Worm (Caenorhabditis elegans) whole organism, late embryonic: ENCODE data around the gene T19C3.7.

ENCODE experiments used
- F13H6.1 ChIP-seq: sonication (generic microtip); optimal IDR thresholded peaks from 2 replicates; lab custom pipeline; 2016; ENCODE audit warnings: missing genetic modification characterization, missing compliant biosample characterization
- ahr-1 ChIP-seq: sonication (generic microtip); optimal IDR thresholded peaks from 2 replicates; lab custom pipeline; 2016; ENCODE audit warnings: missing genetic modification characterization, missing compliant biosample characterization
- ama-1 ChIP-seq: fragments of 150-350 bp; optimal IDR thresholded peaks from 2 replicates; lab custom pipeline; 2014
- ceh-22 ChIP-seq: sonication (generic microtip); optimal IDR thresholded peaks from 2 replicates; lab custom pipeline; 2017; ENCODE audit warnings: missing biosample characterization, missing genetic modification characterization
- ceh-48 ChIP-seq: sonication (generic microtip); optimal IDR thresholded peaks from 2 replicates; lab custom pipeline; 2016; ENCODE audit warnings: missing genetic modification characterization, inconsistent platforms, missing compliant biosample characterization
- elt-4 ChIP-seq: sonication (generic microtip); optimal IDR thresholded peaks from 2 replicates; lab custom pipeline; 2016; ENCODE audit warnings: missing genetic modification characterization, missing compliant biosample characterization
- hlh-8 ChIP-seq: sonication (generic microtip); optimal IDR thresholded peaks from 2 replicates; lab custom pipeline; 2016; ENCODE audit warnings: missing genotype, missing genetic modification characterization, missing compliant biosample characterization
- lin-11 ChIP-seq: fragments of 200-800 bp; sonication (Bioruptor generic); optimal IDR thresholded peaks from 2 replicates; lab custom pipeline; 2018; ENCODE audit warnings: mild to moderate bottlenecking, missing genetic modification characterization, missing compliant biosample characterization
- npax-4 ChIP-seq: sonication (generic microtip); optimal IDR thresholded peaks from 2 replicates; lab custom pipeline; 2016; ENCODE audit warnings: missing genetic modification characterization, missing compliant biosample characterization
- pha-4 ChIP-seq: fragments of 150-350 bp; optimal IDR thresholded peaks from 2 replicates; lab custom pipeline; 2018; ENCODE audit warnings: missing biosample characterization, missing genetic modification reagents, missing genetic modification characterization
- sdc-2 ChIP-seq: sonication (generic microtip); optimal IDR thresholded peaks from 2 replicates; lab custom pipeline; 2016; ENCODE audit warnings: missing genotype, missing genetic modification characterization, missing compliant biosample characterization
- sox-4 ChIP-seq: sonication (generic microtip); optimal IDR thresholded peaks from 2 replicates; lab custom pipeline; 2017; ENCODE audit warnings: mild to moderate bottlenecking, missing genetic modification characterization, inconsistent platforms, missing compliant biosample characterization
- ttx-3 ChIP-seq: sonication (generic microtip); optimal IDR thresholded peaks from 2 replicates; lab custom pipeline; 2016; ENCODE audit warnings: missing genetic modification reagents, missing genetic modification characterization, missing compliant biosample characterization

ce11 chrIII:634618-635017, 1.3 kb downstream of the T19C3.7 start, which contains the start of gene fem-2:
- TF ChIP-seq elt-4 (tag; lab: Kevin White, UChicago) (no peak), npax-4 (tag; lab: Kevin White, UChicago) (no peak), F13H6.1 (no peak), ahr-1 (tag; lab: Kevin White, UChicago) (no peak), ama-1 (lab: Kevin White, UChicago) (no peak), ceh-48 (tag; lab: Kevin White, UChicago) (no peak), hlh-8 (tag; lab: Kevin White, UChicago) (no peak), lin-11 (tag; lab: Kevin White, UChicago) (no peak), sdc-2 (tag; lab: Kevin White, UChicago) (no peak), ceh-22 (tag; lab: Kevin White, UChicago) (no peak), ttx-3 (tag; lab: Kevin White, UChicago) (no peak), sox-4 (tag; lab: Kevin White, UChicago) (no peak), pha-4 (no peak)
